Worm (Caenorhabditis elegans): ENCODE data around the gene epg-4.

ce11 chrIII:7210486-7210885, 28.5 kb downstream of the epg-4 start:
- TF ChIP-seq nhr-76 (tag; optimal IDR thresholded peaks at IDR 0.05) (no peak), snu-23 (GFP tag; optimal IDR thresholded peaks at IDR 0.05) (no peak), nhr-11 (tag; optimal IDR thresholded peaks at IDR 0.05) (no peak), snpc-4 (tag; optimal IDR thresholded peaks at IDR 0.05) (no peak), fkh-8 (tag; optimal IDR thresholded peaks at IDR 0.05) (no peak), mdl-1 (tag; optimal IDR thresholded peaks at IDR 0.05) (no peak), blmp-1 (tag; optimal IDR thresholded peaks at IDR 0.05) (no peak)
